Worm (Caenorhabditis elegans) whole organism, L4 larva: Measurements from ENCODE around the gene kle-2.

Experiments
- arid-1 ChIP-seq: fragments of 200-800 bp; sonication (Bioruptor generic); conservative IDR thresholded peaks from 2 replicates; pipeline ENCODE4 v1.3.6; 2022; ENCODE audit warnings: missing genetic modification reagents, missing genetic modification characterization, missing compliant biosample characterization
- daf-12 ChIP-seq: fragments of 150-350 bp; optimal IDR thresholded peaks from 2 replicates; lab custom pipeline; 2014; ENCODE audit warnings: missing biosample characterization, missing genetic modification reagents, missing genetic modification characterization
- daf-8 ChIP-seq: fragments of 200-800 bp; sonication (Bioruptor generic); IDR thresholded peaks from 2 replicates; pipeline ENCODE4 v1.3.6; 2022; ENCODE audit warnings: missing genetic modification characterization, missing compliant biosample characterization
- dmd-9 ChIP-seq: fragments of 200-800 bp; sonication (Bioruptor generic); IDR thresholded peaks from 2 replicates; pipeline ENCODE4 v1.3.6; 2022; ENCODE audit warnings: missing genetic modification reagents, missing genetic modification characterization, missing compliant biosample characterization
- dve-1 ChIP-seq: sonication (generic microtip); optimal IDR thresholded peaks from 2 replicates; lab custom pipeline; 2017; ENCODE audit warnings: antibody characterized with exemption, mild to moderate bottlenecking, missing genetic modification characterization, missing compliant biosample characterization; ENCODE audit not compliant: insufficient read depth
- hlh-30 ChIP-seq: sonication (generic microtip); optimal IDR thresholded peaks from 2 replicates; lab custom pipeline; 2017; ENCODE audit warnings: antibody characterized with exemption, mild to moderate bottlenecking, missing genetic modification characterization, missing compliant biosample characterization; ENCODE audit not compliant: insufficient read depth
- lin-38 ChIP-seq: fragments of 200-800 bp; sonication (Bioruptor generic); IDR thresholded peaks from 2 replicates; pipeline ENCODE4 v1.3.6; 2022; ENCODE audit warnings: missing genetic modification reagents, missing genetic modification characterization, missing compliant biosample characterization
- lin-39 ChIP-seq: fragments of 150-350 bp; optimal IDR thresholded peaks from 2 replicates; lab custom pipeline; 2014; ENCODE audit warnings: missing biosample characterization, missing genetic modification reagents, missing genetic modification characterization
- madf-9 ChIP-seq: fragments of 200-800 bp; sonication (Bioruptor generic); conservative IDR thresholded peaks from 2 replicates; pipeline ENCODE4 v1.3.6; 2022; ENCODE audit warnings: missing genetic modification reagents, missing genetic modification characterization, missing compliant biosample characterization
- nhr-77 ChIP-seq: fragments of 150-350 bp; optimal IDR thresholded peaks from 2 replicates; lab custom pipeline; 2014; ENCODE audit warnings: missing biosample characterization, missing genetic modification characterization

- TF ChIP-seq hlh-30 (tag; lab: Kevin White, UChicago), result no peak
- TF ChIP-seq lin-39 (tag; lab: Kevin White, UChicago), result no peak
- TF ChIP-seq lin-38, result no peak
- no peak for TF ChIP-seq nhr-77
- no peak for TF ChIP-seq dve-1
- TF ChIP-seq daf-12 (tag; lab: Kevin White, UChicago), result no peak
- TF ChIP-seq daf-8 (GFP tag; lab: Robert Waterston, UW), result no peak
- no peak for TF ChIP-seq arid-1 (GFP tag; lab: Robert Waterston, UW)
- TF ChIP-seq madf-9 (GFP tag; lab: Robert Waterston, UW), result no peak
- no peak for TF ChIP-seq dmd-9 (GFP tag; lab: Robert Waterston, UW)
Measured at ce11 chrIII:7986585-7987171, 45.2 kb downstream of the kle-2 start, which contains the start of gene hrpk-2.
